Fruit fly (Drosophila melanogaster): ENCODE data around the gene Gr93c.

Gene Gr93c

dm6 chr3R:21848987-21849442, 4.0 kb upstream of the Gr93c start (continued):
- TF ChIP-seq CG9932 (GFP tag; IDR thresholded peaks at IDR 0.05) (0 out of 2 replicates have a peak, but pooled peaks have one; percentile 7), luna (GFP tag; optimal IDR thresholded peaks at IDR 0.05) (no peak), Sry-δ (GFP tag; optimal IDR thresholded peaks at IDR 0.05) (peak; percentile 33), Hr3 (GFP tag; optimal IDR thresholded peaks at IDR 0.05) (peak; percentile 56), Spps (tag; optimal IDR thresholded peaks at IDR 0.05) (peak; percentile 50), CG34422 (GFP tag; IDR thresholded peaks at IDR 0.05) (peak; percentile 44; the same call in 2 of the 3 replicates), row (GFP tag; IDR thresholded peaks at IDR 0.05) (peak; percentile 74), CG2116 (GFP tag; optimal IDR thresholded peaks at IDR 0.05) (peak; percentile 20), crol (GFP tag; IDR thresholded peaks at IDR 0.05) (no peak), Hr78 (GFP tag; optimal IDR thresholded peaks at IDR 0.05) (peak in 1 of 2 experiments; percentile 49), CG9817 (tag; optimal IDR thresholded peaks at IDR 0.05) (peak; percentile 31), btn (GFP tag; optimal IDR thresholded peaks at IDR 0.05) (peak; percentile 9), MTF-1 (GFP tag; optimal IDR thresholded peaks at IDR 0.05; ENCODE audit: borderline replicate concordance) (peak; percentile 58), MBD-R2 (GFP tag; IDR thresholded peaks at IDR 0.05) (no peak), pros (GFP tag; optimal IDR thresholded peaks at IDR 0.05) (no peak), da (GFP tag; optimal IDR thresholded peaks at IDR 0.05) (no peak), Hr51 (GFP tag; optimal IDR thresholded peaks at IDR 0.05) (peak; percentile 13 to 81), CG15601 (tag; optimal IDR thresholded peaks at IDR 0.05) (peak; percentile 56), CG4820 (GFP tag; optimal IDR thresholded peaks at IDR 0.05) (peak; percentile 80), Neu2 (GFP tag; optimal IDR thresholded peaks at IDR 0.05; ENCODE audit: borderline replicate concordance) (no peak), amos (GFP tag; IDR thresholded peaks at IDR 0.05; ENCODE audit: partially characterized antibody) (no peak), Blimp-1 (GFP tag; optimal IDR thresholded peaks at IDR 0.05) (peak; percentile 71), rib (GFP tag; IDR thresholded peaks at IDR 0.05) (no peak), CG12219 (GFP tag; optimal IDR thresholded peaks at IDR 0.05) (peak; percentile 34), CG7271 (tag; optimal IDR thresholded peaks at IDR 0.05) (peak; percentile 51), salm (tag; optimal IDR thresholded peaks at IDR 0.05) (peak; percentile 19), Meics (GFP tag; optimal IDR thresholded peaks at IDR 0.05) (peak; percentile 66), Fer2 (tag; optimal IDR thresholded peaks at IDR 0.05) (no peak), Ptx1 (GFP tag; IDR thresholded peaks at IDR 0.05) (peak; percentile 52), ara (GFP tag; IDR thresholded peaks at IDR 0.05) (peak; percentile 60; the same call in 1 of the 2 replicates), CG16863 (GFP tag; optimal IDR thresholded peaks at IDR 0.05) (peak; percentile 67), fd64A (GFP tag; optimal IDR thresholded peaks at IDR 0.05) (no peak), Mrtf (GFP tag; IDR thresholded peaks at IDR 0.05) (no peak), CG8281 (tag; optimal IDR thresholded peaks at IDR 0.05) (peak; percentile 40), CG15696 (tag; optimal IDR thresholded peaks at IDR 0.05) (peak; percentile 78), bigmax (GFP tag; optimal IDR thresholded peaks at IDR 0.05) (no peak), ci (GFP tag; IDR thresholded peaks at IDR 0.05) (0 out of 3 replicates have a peak, but pooled peaks have one; percentile 13), CG11247 (GFP tag; IDR thresholded peaks at IDR 0.05) (no peak), CG1603 (tag; optimal IDR thresholded peaks at IDR 0.05) (peak; percentile 11), bbx (GFP tag; IDR thresholded peaks at IDR 0.05; ENCODE audit: partially characterized antibody) (no peak), CG3995 (GFP tag; optimal IDR thresholded peaks at IDR 0.05) (no peak), Oaz (GFP tag; IDR thresholded peaks at IDR 0.05) (no peak), CG10366 (GFP tag; IDR thresholded peaks at IDR 0.05) (peak; percentile 24; the same call in 1 of the 2 replicates), CG17359 (tag; optimal IDR thresholded peaks at IDR 0.05) (peak; percentile 67), CG8359 (GFP tag; optimal IDR thresholded peaks at IDR 0.05; ENCODE audit: borderline replicate concordance) (peak; percentile 61), CG10274 (GFP tag; optimal IDR thresholded peaks at IDR 0.05) (peak; percentile 50), caup (GFP tag; optimal IDR thresholded peaks at IDR 0.05; ENCODE audit: severe bottlenecking) (peak; percentile 41), lmd (GFP tag; IDR thresholded peaks at IDR 0.05) (peak; percentile 50), sob (GFP tag; IDR thresholded peaks at IDR 0.05) (peak; percentile 37; the same call in 1 of the 2 replicates)

Measured in whole organism, embryonic.